Worm (Caenorhabditis elegans) whole organism, mixed stage, embryonic: ENCODE measurements around the gene pgp-6.

ENCODE experiments used
- M03D4.4 ChIP-seq: sonication (generic microtip); optimal IDR thresholded peaks from 2 replicates; lab custom pipeline; 2017; ENCODE audit warnings: mild to moderate bottlenecking, missing genetic modification characterization, missing compliant biosample characterization
- bed-3 ChIP-seq: fragments of 200-800 bp; sonication (Bioruptor generic); optimal IDR thresholded peaks from 3 replicates; lab custom pipeline; 2018; ENCODE audit warnings: mild to moderate bottlenecking, missing genetic modification characterization, moderate library complexity, missing compliant biosample characterization
- blmp-1 ChIP-seq: fragments of 150-350 bp; optimal IDR thresholded peaks from 2 replicates; lab custom pipeline; 2014; ENCODE audit warnings: missing biosample characterization, missing genetic modification characterization
- ceh-39 ChIP-seq: fragments of 150-350 bp; optimal IDR thresholded peaks from 2 replicates; lab custom pipeline; 2014; ENCODE audit warnings: missing biosample characterization, missing genetic modification characterization
- ceh-43 ChIP-seq: fragments of 200-800 bp; sonication (Bioruptor generic); optimal IDR thresholded peaks from 2 replicates; lab custom pipeline; 2018; ENCODE audit warnings: mild to moderate bottlenecking, missing genetic modification characterization, moderate library complexity, missing compliant biosample characterization
- ceh-83 ChIP-seq: fragments of 200-800 bp; sonication (Bioruptor generic); optimal IDR thresholded peaks from 2 replicates; lab custom pipeline; 2018; ENCODE audit warnings: mild to moderate bottlenecking, missing genetic modification characterization, missing compliant biosample characterization
- ces-1 ChIP-seq: fragments of 150-350 bp; optimal IDR thresholded peaks from 2 replicates; lab custom pipeline; 2014; ENCODE audit warnings: missing biosample characterization, missing genetic modification reagents, missing genetic modification characterization
- cnd-1 ChIP-seq: fragments of 200-800 bp; sonication (Bioruptor generic); optimal IDR thresholded peaks from 2 replicates; lab custom pipeline; 2018; ENCODE audit warnings: mild to moderate bottlenecking, missing genetic modification characterization, missing compliant biosample characterization
- elt-1 ChIP-seq: sonication (generic microtip); optimal IDR thresholded peaks from 2 replicates; lab custom pipeline; 2017; ENCODE audit warnings: missing genetic modification characterization, mild to moderate bottlenecking, missing compliant biosample characterization, antibody characterized with exemption, moderate library complexity, borderline replicate concordance; ENCODE audit not compliant: insufficient read depth
- flh-1 ChIP-seq: fragments of 200-800 bp; sonication (Bioruptor generic); optimal IDR thresholded peaks from 2 replicates; lab custom pipeline; 2018; ENCODE audit warnings: mild to moderate bottlenecking, missing genetic modification characterization, moderate library complexity, missing compliant biosample characterization
- ham-2 ChIP-seq: fragments of 200-800 bp; sonication (Bioruptor generic); optimal IDR thresholded peaks from 2 replicates; lab custom pipeline; 2018; ENCODE audit warnings: mild to moderate bottlenecking, missing genetic modification characterization, missing compliant biosample characterization
- lin-13 ChIP-seq: fragments of 150-350 bp; optimal IDR thresholded peaks from 2 replicates; lab custom pipeline; 2014; ENCODE audit warnings: missing biosample characterization, missing genetic modification characterization
- lin-32 ChIP-seq: fragments of 200-800 bp; sonication (Bioruptor generic); optimal IDR thresholded peaks from 2 replicates; lab custom pipeline; 2018; ENCODE audit warnings: mild to moderate bottlenecking, missing genetic modification characterization, missing compliant biosample characterization
- lsy-2 ChIP-seq: fragments of 150-350 bp; optimal IDR thresholded peaks from 2 replicates; lab custom pipeline; 2014; ENCODE audit warnings: missing biosample characterization, missing genetic modification characterization
- mab-5 ChIP-seq: fragments of 150-350 bp; optimal IDR thresholded peaks from 2 replicates; lab custom pipeline; 2014; ENCODE audit warnings: missing biosample characterization, missing genetic modification characterization
- mep-1 ChIP-seq: fragments of 150-350 bp; optimal IDR thresholded peaks from 2 replicates; lab custom pipeline; 2017; ENCODE audit warnings: missing biosample characterization, missing genetic modification reagents, missing genetic modification characterization, inconsistent platforms
- mls-2 ChIP-seq: sonication (generic microtip); optimal IDR thresholded peaks from 2 replicates; lab custom pipeline; 2016; ENCODE audit warnings: mild to moderate bottlenecking, missing genetic modification characterization, moderate library complexity, missing compliant biosample characterization
- nhr-2 ChIP-seq: fragments of 150-350 bp; optimal IDR thresholded peaks from 2 replicates; lab custom pipeline; 2014; ENCODE audit warnings: missing biosample characterization, missing genetic modification characterization
- nhr-237 ChIP-seq: fragments of 150-350 bp; optimal IDR thresholded peaks from 2 replicates; lab custom pipeline; 2014; ENCODE audit warnings: missing biosample characterization, missing genetic modification characterization
- nhr-28 ChIP-seq: fragments of 150-350 bp; optimal IDR thresholded peaks from 2 replicates; lab custom pipeline; 2014; ENCODE audit warnings: missing biosample characterization, missing genetic modification characterization
- nhr-76 ChIP-seq: sonication (generic microtip); optimal IDR thresholded peaks from 2 replicates; lab custom pipeline; 2017; ENCODE audit warnings: missing biosample characterization, missing genetic modification characterization
- pha-4 ChIP-seq: fragments of 150-350 bp; optimal IDR thresholded peaks from 2 replicates; lab custom pipeline; 2018; ENCODE audit warnings: missing biosample characterization, missing genetic modification reagents, missing genetic modification characterization
- sem-2 ChIP-seq: fragments of 200-800 bp; sonication (Bioruptor generic); optimal IDR thresholded peaks from 2 replicates; lab custom pipeline; 2018; ENCODE audit warnings: mild to moderate bottlenecking, missing genetic modification characterization, missing compliant biosample characterization
- snpc-4 ChIP-seq: fragments of 150-350 bp; optimal IDR thresholded peaks from 2 replicates; lab custom pipeline; 2014; ENCODE audit warnings: missing biosample characterization, missing genetic modification characterization
- sptf-1 ChIP-seq: sonication (generic microtip); optimal IDR thresholded peaks from 2 replicates; lab custom pipeline; 2017; ENCODE audit warnings: mild to moderate bottlenecking, missing genetic modification characterization, moderate library complexity, missing compliant biosample characterization
- tbx-8 ChIP-seq: fragments of 200-800 bp; sonication (Bioruptor generic); optimal IDR thresholded peaks from 2 replicates; lab custom pipeline; 2018; ENCODE audit warnings: mild to moderate bottlenecking, missing genetic modification characterization, moderate library complexity, missing compliant biosample characterization
- unc-120 ChIP-seq: sonication (generic microtip); optimal IDR thresholded peaks from 2 replicates; lab custom pipeline; 2017; ENCODE audit warnings: missing genetic modification characterization, missing compliant biosample characterization; ENCODE audit not compliant: poor library complexity, severe bottlenecking
- unc-39 ChIP-seq: fragments of 150-350 bp; optimal IDR thresholded peaks from 2 replicates; lab custom pipeline; 2014; ENCODE audit warnings: missing biosample characterization, missing genetic modification characterization
- unc-62 ChIP-seq: fragments of 150-350 bp; optimal IDR thresholded peaks from 2 replicates; lab custom pipeline; 2014; ENCODE audit warnings: missing biosample characterization, missing genetic modification reagents, missing genetic modification characterization
- zip-8 ChIP-seq: fragments of 150-350 bp; optimal IDR thresholded peaks from 2 replicates; lab custom pipeline; 2014; ENCODE audit warnings: missing biosample characterization, missing genetic modification characterization
- ztf-11 ChIP-seq: fragments of 150-350 bp; optimal IDR thresholded peaks from 2 replicates; lab custom pipeline; 2014; ENCODE audit warnings: missing biosample characterization, missing genetic modification characterization

pgp-6 gene

ce11 chrX:10877138-10877743 lies at the start of gene pgp-6:
TSS of gene pgp-6 (minus strand) at chrX:10877425.
- TF ChIP-seq zip-8, result peak; percentile 94
- no peak for TF ChIP-seq pha-4
- TF ChIP-seq, all 35 proteins: peak for 1

ce11 chrX:10924031-10924430 lies 46.8 kb upstream of the pgp-6 start:
- TF ChIP-seq blmp-1 (tag; lab: Kevin White, UChicago) (no peak), ceh-43 (no peak), lin-13 (no peak), elt-1 (no peak), tbx-8 (GFP tag; lab: Kevin White, UChicago) (no peak), bed-3 (GFP tag; lab: Kevin White, UChicago) (no peak), ceh-83 (GFP tag; lab: Kevin White, UChicago) (no peak), ces-1 (no peak), lin-32 (GFP tag; lab: Kevin White, UChicago) (no peak), ham-2 (GFP tag; lab: Kevin White, UChicago) (no peak), cnd-1 (tag; lab: Kevin White, UChicago) (no peak), mls-2 (tag; lab: Kevin White, UChicago) (no peak), mep-1 (no peak), ztf-11 (tag; lab: Kevin White, UChicago) (no peak), nhr-76 (tag; lab: Kevin White, UChicago) (no peak), pha-4 (no peak), mab-5 (no peak)

- TF ChIP-seq ham-2 (GFP tag; lab: Kevin White, UChicago) (no peak), ceh-83 (GFP tag; lab: Kevin White, UChicago) (no peak), sptf-1 (tag; lab: Kevin White, UChicago) (no peak), ceh-39 (tag; lab: Kevin White, UChicago) (no peak), sem-2 (GFP tag; lab: Kevin White, UChicago) (no peak), unc-62 (no peak), nhr-237 (no peak), tbx-8 (GFP tag; lab: Kevin White, UChicago) (no peak), ces-1 (no peak), nhr-2 (tag; lab: Kevin White, UChicago) (no peak), mls-2 (tag; lab: Kevin White, UChicago) (no peak), zip-8 (no peak), lsy-2 (tag; lab: Kevin White, UChicago) (no peak), lin-13 (no peak), flh-1 (GFP tag; lab: Kevin White, UChicago) (no peak), mab-5 (no peak)
Measured at ce11 chrX:10919613-10920012, 42.4 kb upstream of the pgp-6 start, which contains the start of gene nstp-9. TSS of gene nstp-9 (minus strand) at chrX:10919713.

ce11 chrX:10916194-10916593 lies 39.0 kb upstream of the pgp-6 start:
- TF ChIP-seq nhr-237 (no peak), snpc-4 (no peak), unc-120 (tag; lab: Kevin White, UChicago) (no peak), bed-3 (GFP tag; lab: Kevin White, UChicago) (no peak), nhr-28 (tag; lab: Kevin White, UChicago) (no peak), flh-1 (GFP tag; lab: Kevin White, UChicago) (no peak), ztf-11 (tag; lab: Kevin White, UChicago) (no peak), M03D4.4 (tag; lab: Kevin White, UChicago) (no peak), unc-39 (tag; lab: Kevin White, UChicago) (no peak), lin-32 (GFP tag; lab: Kevin White, UChicago) (no peak), nhr-2 (tag; lab: Kevin White, UChicago) (no peak), mls-2 (tag; lab: Kevin White, UChicago) (no peak)
